Worm (Caenorhabditis elegans) whole organism, early embryonic: ENCODE measurements around the gene ZC302.3.

Experiments
- ama-1 ChIP-seq: fragments of 150-350 bp; optimal IDR thresholded peaks from 2 replicates; lab custom pipeline; 2014
- ceh-13 ChIP-seq: fragments of 200-800 bp; sonication (Bioruptor generic); optimal IDR thresholded peaks from 2 replicates; lab custom pipeline; 2018; ENCODE audit warnings: mild to moderate bottlenecking, missing genetic modification characterization, missing compliant biosample characterization
- ets-7 ChIP-seq: sonication (generic microtip); optimal IDR thresholded peaks from 2 replicates; lab custom pipeline; 2016; ENCODE audit warnings: missing genotype, missing genetic modification characterization, missing compliant biosample characterization
- flt-1 ChIP-seq: fragments of 200-800 bp; sonication (Bioruptor generic); IDR thresholded peaks from 2 replicates; pipeline ENCODE4 v1.3.6; 2022; ENCODE audit warnings: missing genetic modification characterization, missing compliant biosample characterization
- hmg-4 ChIP-seq: fragments of 200-800 bp; sonication (Bioruptor generic); optimal IDR thresholded peaks from 2 replicates; lab custom pipeline; 2018; ENCODE audit warnings: mild to moderate bottlenecking, missing genetic modification characterization, missing compliant biosample characterization
- hnd-1 ChIP-seq: sonication (generic microtip); optimal IDR thresholded peaks from 2 replicates; lab custom pipeline; 2016; ENCODE audit warnings: missing genetic modification characterization, missing compliant biosample characterization
- pes-1 ChIP-seq: fragments of 200-800 bp; sonication (Bioruptor generic); IDR thresholded peaks from 2 replicates; pipeline ENCODE4 v1.3.6; 2022; ENCODE audit warnings: missing genetic modification reagents, missing genetic modification characterization, missing compliant biosample characterization
- scrt-1 ChIP-seq: fragments of 200-800 bp; sonication (Bioruptor generic); IDR thresholded peaks from 2 replicates; pipeline ENCODE4 v1.3.6; 2022; ENCODE audit warnings: missing genetic modification characterization, missing compliant biosample characterization

DNA sequence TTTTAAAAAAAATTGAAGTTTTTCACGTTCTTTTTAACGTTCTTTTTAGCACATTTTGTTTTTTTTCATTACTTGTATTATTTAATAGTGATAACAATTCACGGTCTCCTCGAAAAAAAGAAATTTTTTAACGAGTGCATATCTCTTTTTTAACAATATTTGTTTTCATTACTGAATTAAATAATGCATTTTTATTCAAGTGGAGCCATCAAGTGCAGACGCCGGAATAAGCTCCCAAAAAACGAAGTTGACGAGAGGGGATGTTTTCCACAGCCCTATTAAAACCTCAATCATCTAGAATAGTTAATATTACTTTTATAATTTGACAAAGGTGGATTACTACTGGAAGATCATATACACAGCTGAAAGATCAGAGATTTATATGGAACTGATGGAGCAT lies 15.4 kb upstream of the ZC302.3 start, which contains the start of gene irld-6:
- no peak for TF ChIP-seq ama-1 (lab: Kevin White, UChicago)
- no peak for TF ChIP-seq ets-7 (tag; lab: Kevin White, UChicago)
- no peak for TF ChIP-seq flt-1 (GFP tag; lab: Robert Waterston, UW)
- TF ChIP-seq pes-1 (GFP tag; lab: Robert Waterston, UW), result no peak
- TF ChIP-seq hnd-1, result no peak
- no peak for TF ChIP-seq hmg-4 (GFP tag; lab: Kevin White, UChicago)
- TF ChIP-seq scrt-1, result no peak
- no peak for TF ChIP-seq ceh-13 (GFP tag; lab: Kevin White, UChicago)
